Fruit fly (Drosophila melanogaster): ENCODE results near the gene nub.

DNA sequence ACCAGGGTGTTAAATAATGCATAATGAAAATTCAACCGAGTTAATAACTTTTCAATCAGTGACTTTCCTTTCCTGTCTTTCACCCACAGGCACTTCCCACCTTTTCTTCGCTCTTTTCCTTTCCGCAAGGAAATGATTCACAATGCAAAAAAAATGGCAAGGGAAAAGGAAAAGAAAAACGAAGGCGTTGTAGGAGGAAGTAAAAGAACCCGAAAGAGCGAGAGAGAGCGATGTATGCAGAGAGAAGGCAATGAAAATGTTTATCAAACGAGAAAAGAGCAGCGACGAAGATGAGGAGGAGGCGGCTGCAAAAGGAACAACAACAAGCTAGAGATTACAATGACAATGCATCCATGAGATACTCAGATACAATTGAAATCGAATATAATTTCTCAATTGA is 43.6 kb upstream of the nub start:
- no peak for TF ChIP-seq toe (GFP tag; optimal IDR thresholded peaks at IDR 0.05)
- TF ChIP-seq CG5204 (GFP tag; optimal IDR thresholded peaks at IDR 0.05) = no peak
- no peak for TF ChIP-seq ovo (GFP tag; optimal IDR thresholded peaks at IDR 0.05)

Data from whole organism, adult.